Worm (Caenorhabditis elegans): ENCODE results near the gene F47G3.4.

DNA sequence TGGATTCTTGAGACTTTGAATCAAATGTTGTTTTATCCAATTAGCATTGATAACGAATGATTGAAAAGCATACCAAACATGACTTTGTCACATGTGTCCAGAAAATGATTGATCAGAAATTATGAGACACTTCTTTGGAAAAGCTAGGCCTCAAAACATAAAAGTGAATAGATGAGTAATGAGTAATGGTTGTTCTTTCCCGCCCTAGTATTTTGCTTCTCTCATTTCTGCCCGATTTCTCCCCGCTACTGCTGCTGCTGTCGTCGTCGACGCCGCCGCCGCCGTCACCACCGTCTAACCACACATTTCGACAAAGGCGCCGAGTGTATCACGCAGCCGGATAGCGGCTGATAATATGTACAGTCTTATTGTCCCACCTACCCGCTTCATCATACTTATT lies 4.1 kb downstream of the F47G3.4 start, which contains the start of gene F47G3.1:
- TF ChIP-seq zag-1 (tag; optimal IDR thresholded peaks at IDR 0.05), result no peak
- no peak for TF ChIP-seq ama-1 (optimal IDR thresholded peaks at IDR 0.05)
- TF ChIP-seq daf-12 (tag; optimal IDR thresholded peaks at IDR 0.05), result no peak
- TF ChIP-seq aly-2 (tag; optimal IDR thresholded peaks at IDR 0.05), result no peak
- no peak for TF ChIP-seq pqm-1 (tag; optimal IDR thresholded peaks at IDR 0.05)
